Worm (Caenorhabditis elegans) whole organism, young adult: ENCODE measurements around the gene W02B3.3.

Experiments used
- F22D6.2 ChIP-seq: sonication (generic microtip); optimal IDR thresholded peaks from 2 replicates; lab custom pipeline; 2016; ENCODE audit warnings: mild to moderate bottlenecking, missing genetic modification characterization, missing compliant biosample characterization
- Y67H2A.10 ChIP-seq: fragments of 200-800 bp; sonication (Bioruptor generic); conservative IDR thresholded peaks from 2 replicates; pipeline ENCODE4 v1.3.6; 2022; ENCODE audit warnings: missing genetic modification reagents, missing genetic modification characterization, missing compliant biosample characterization
- athp-1 ChIP-seq: sonication (generic microtip); optimal IDR thresholded peaks from 2 replicates; lab custom pipeline; 2017; ENCODE audit warnings: mild to moderate bottlenecking, missing genetic modification characterization, missing compliant biosample characterization
- ets-4 ChIP-seq: fragments of 200-800 bp; sonication (Bioruptor generic); optimal IDR thresholded peaks from 2 replicates; lab custom pipeline; 2018; ENCODE audit warnings: mild to moderate bottlenecking, missing genetic modification characterization, missing compliant biosample characterization
- nhr-27 ChIP-seq: fragments of 200-800 bp; sonication (Bioruptor generic); optimal IDR thresholded peaks from 2 replicates; lab custom pipeline; 2018; ENCODE audit warnings: mild to moderate bottlenecking, missing genetic modification characterization, moderate library complexity, missing compliant biosample characterization
- snpc-4 ChIP-seq, 5 experiments: fragments of 150-350 bp in 1 of 5; sonication (generic microtip) in 4 of 5; optimal IDR thresholded peaks; 2 replicates each; lab custom pipeline; 2014 to 2018; ENCODE audit warnings: missing genetic modification characterization in 5 of 5, missing biosample characterization in 3 of 5, antibody characterized with exemption in 2 of 5, mild to moderate bottlenecking in 2 of 5, missing compliant biosample characterization in 2 of 5, missing genotype in 2 of 5, moderate library complexity in 2 of 5, missing genetic modification reagents in 1 of 5
- unc-62 ChIP-seq: fragments of 150-350 bp; optimal IDR thresholded peaks from 2 replicates; lab custom pipeline; 2014; ENCODE audit warnings: missing biosample characterization, missing genetic modification reagents, missing genetic modification characterization
- zim-3 ChIP-seq: sonication (generic microtip); optimal IDR thresholded peaks from 2 replicates; lab custom pipeline; 2017; ENCODE audit warnings: mild to moderate bottlenecking, missing genetic modification characterization, moderate library complexity, missing compliant biosample characterization
- ztf-28 ChIP-seq: fragments of 200-800 bp; sonication (Bioruptor generic); IDR thresholded peaks from 2 replicates; pipeline ENCODE4 v1.3.6; 2022; ENCODE audit warnings: missing genetic modification reagents, missing genetic modification characterization, missing compliant biosample characterization
- ztf-6 ChIP-seq: fragments of 200-800 bp; sonication (Bioruptor generic); IDR thresholded peaks from 2 replicates; pipeline ENCODE4 v1.3.6; 2022; ENCODE audit warnings: missing genetic modification reagents, missing genetic modification characterization, missing compliant biosample characterization

- TF ChIP-seq athp-1 (tag; lab: Kevin White, UChicago) (no peak), nhr-27 (tag; lab: Kevin White, UChicago) (no peak), ets-4 (GFP tag; lab: Kevin White, UChicago) (no peak), snpc-4 (GFP tag; optimal IDR thresholded peaks at IDR 0.05; lab: Kevin White, UChicago) (no peak), snpc-4 (tag; optimal IDR thresholded peaks at IDR 0.05; lab: Kevin White, UChicago) (no peak), ztf-28 (GFP tag; lab: Robert Waterston, UW) (no peak), Y67H2A.10 (GFP tag; lab: Robert Waterston, UW) (no peak), unc-62 (no peak), ztf-6 (GFP tag; lab: Robert Waterston, UW) (no peak), zim-3 (no peak), F22D6.2 (tag; lab: Kevin White, UChicago) (no peak)
These were observed 9.9 kb downstream of the W02B3.3 start, which contains the start of gene C09F5.1 for ce11 chrIII:658357-658756.
